Worm (Caenorhabditis elegans): ENCODE results near the gene ppm-1.D.

DNA sequence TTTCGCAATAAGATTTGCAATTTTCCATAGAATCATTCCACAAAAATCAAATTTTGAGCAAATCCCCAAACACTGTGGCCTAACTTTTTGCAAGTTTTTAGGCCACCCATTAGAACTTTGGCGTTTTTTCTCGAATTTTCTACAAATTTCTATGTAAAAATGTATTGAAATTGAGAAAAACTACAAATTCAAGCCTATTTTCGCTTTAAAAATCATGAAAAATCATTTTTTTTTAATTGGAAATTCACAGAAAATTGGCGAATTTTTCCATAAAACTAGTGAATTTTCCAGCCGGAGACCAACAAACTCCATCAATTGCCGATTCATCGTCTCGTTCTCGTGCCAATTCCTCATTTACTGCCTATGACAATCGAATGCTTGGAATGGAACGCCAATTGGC, 18.6 kb downstream of the ppm-1.D start:
- no peak for TF ChIP-seq pqm-1 (tag; optimal IDR thresholded peaks at IDR 0.05)
- TF ChIP-seq ztf-16 (tag; optimal IDR thresholded peaks at IDR 0.05), result no peak
- no peak for TF ChIP-seq unc-55 (GFP tag; optimal IDR thresholded peaks at IDR 0.05)
- TF ChIP-seq fkh-10 (GFP tag; optimal IDR thresholded peaks at IDR 0.05), result no peak
- no peak for TF ChIP-seq elt-2 (tag; optimal IDR thresholded peaks at IDR 0.05)
- TF ChIP-seq lin-11 (tag; optimal IDR thresholded peaks at IDR 0.05), result no peak
- no peak for TF ChIP-seq K09A11.1 (tag; optimal IDR thresholded peaks at IDR 0.05; ENCODE audit: insufficient read depth)
- no peak for TF ChIP-seq ceh-45 (GFP tag; IDR thresholded peaks at IDR 0.05)
- TF ChIP-seq pha-4 (tag; optimal IDR thresholded peaks at IDR 0.05), result no peak
